Worm (Caenorhabditis elegans): Measurements from ENCODE around the gene flp-12.
A peak's percentile ranks its signal among the peaks of the same experiment; 100 is the strongest.

flp-12 gene

ce11 chrX:4592250-4592649 is at the start of gene flp-12:
Gene flp-12, minus strand, starts transcription at chrX:4592350.
- TF ChIP-seq tab-1 (GFP tag; IDR thresholded peaks at IDR 0.05): no peak
- no peak for TF ChIP-seq ztf-29 (GFP tag; IDR thresholded peaks at IDR 0.05)
- TF ChIP-seq med-1 (GFP tag; optimal IDR thresholded peaks at IDR 0.05; ENCODE audit: insufficient read depth): no peak
- TF ChIP-seq cog-1 (tag; optimal IDR thresholded peaks at IDR 0.05): no peak
- no peak for TF ChIP-seq ztf-23 (GFP tag; IDR thresholded peaks at IDR 0.05)
- no peak for TF ChIP-seq ref-1 (GFP tag; conservative IDR thresholded peaks at IDR 0.05)
- no peak for TF ChIP-seq T22C8.4 (GFP tag; IDR thresholded peaks at IDR 0.05)
- no peak for TF ChIP-seq flt-1 (GFP tag; IDR thresholded peaks at IDR 0.05)
- TF ChIP-seq klf-2 (GFP tag; conservative IDR thresholded peaks at IDR 0.05): no peak

ce11 chrX:4636821-4637220 is 44.7 kb upstream of the flp-12 start, which contains the start of gene hosl-1:
Gene hosl-1, plus strand, starts transcription at chrX:4637121.
- TF ChIP-seq ztf-29 (GFP tag; IDR thresholded peaks at IDR 0.05) (no peak), tab-1 (GFP tag; IDR thresholded peaks at IDR 0.05) (no peak), ztf-23 (GFP tag; IDR thresholded peaks at IDR 0.05) (no peak), med-1 (GFP tag; optimal IDR thresholded peaks at IDR 0.05; ENCODE audit: insufficient read depth) (no peak)

ce11 chrX:4636143-4636542 is 44.0 kb upstream of the flp-12 start:
- TF ChIP-seq med-1 (GFP tag; optimal IDR thresholded peaks at IDR 0.05; ENCODE audit: insufficient read depth) (no peak), ztf-23 (GFP tag; IDR thresholded peaks at IDR 0.05) (no peak), cog-1 (tag; optimal IDR thresholded peaks at IDR 0.05) (no peak), ref-1 (GFP tag; conservative IDR thresholded peaks at IDR 0.05) (no peak), klf-2 (GFP tag; conservative IDR thresholded peaks at IDR 0.05) (no peak), ztf-29 (GFP tag; IDR thresholded peaks at IDR 0.05) (no peak), T22C8.4 (GFP tag; IDR thresholded peaks at IDR 0.05) (no peak), flt-1 (GFP tag; IDR thresholded peaks at IDR 0.05) (no peak), tab-1 (GFP tag; IDR thresholded peaks at IDR 0.05) (no peak)

- 0 out of 2 replicates have a peak, but pooled peaks have one; percentile 5 for TF ChIP-seq klf-2 (GFP tag; conservative IDR thresholded peaks at IDR 0.05)
- no peak for TF ChIP-seq med-1 (GFP tag; optimal IDR thresholded peaks at IDR 0.05; ENCODE audit: insufficient read depth)
- TF ChIP-seq ztf-23 (GFP tag; IDR thresholded peaks at IDR 0.05): no peak
- peak; percentile 70 for TF ChIP-seq cog-1 (tag; optimal IDR thresholded peaks at IDR 0.05)
- no peak for TF ChIP-seq ztf-29 (GFP tag; IDR thresholded peaks at IDR 0.05)
- TF ChIP-seq ref-1 (GFP tag; conservative IDR thresholded peaks at IDR 0.05): no peak
- peak; percentile 53; the same call in 1 of the 2 replicates for TF ChIP-seq flt-1 (GFP tag; IDR thresholded peaks at IDR 0.05)
- no peak for TF ChIP-seq T22C8.4 (GFP tag; IDR thresholded peaks at IDR 0.05)
- peak; percentile 71; the same call in 1 of the 2 replicates for TF ChIP-seq tab-1 (GFP tag; IDR thresholded peaks at IDR 0.05)
These were observed 43.5 kb upstream of the flp-12 start for ce11 chrX:4635643-4636042.

- no peak for TF ChIP-seq ref-1 (GFP tag; conservative IDR thresholded peaks at IDR 0.05)
- TF ChIP-seq klf-2 (GFP tag; conservative IDR thresholded peaks at IDR 0.05): no peak
- no peak for TF ChIP-seq flt-1 (GFP tag; IDR thresholded peaks at IDR 0.05)
- no peak for TF ChIP-seq T22C8.4 (GFP tag; IDR thresholded peaks at IDR 0.05)
- TF ChIP-seq ztf-23 (GFP tag; IDR thresholded peaks at IDR 0.05): no peak
- no peak for TF ChIP-seq med-1 (GFP tag; optimal IDR thresholded peaks at IDR 0.05; ENCODE audit: insufficient read depth)
- no peak for TF ChIP-seq ztf-29 (GFP tag; IDR thresholded peaks at IDR 0.05)
- TF ChIP-seq tab-1 (GFP tag; IDR thresholded peaks at IDR 0.05): no peak
- no peak for TF ChIP-seq cog-1 (tag; optimal IDR thresholded peaks at IDR 0.05)
These were observed 39.9 kb upstream of the flp-12 start, which contains the start of gene slcr-46.1 for ce11 chrX:4632088-4632487. Gene slcr-46.1, plus strand, starts transcription at chrX:4632361.

ce11 chrX:4628817-4629575 is 36.8 kb upstream of the flp-12 start:
- TF ChIP-seq tab-1 (GFP tag; IDR thresholded peaks at IDR 0.05) (no peak), klf-2 (GFP tag; conservative IDR thresholded peaks at IDR 0.05) (no peak), med-1 (GFP tag; optimal IDR thresholded peaks at IDR 0.05; ENCODE audit: insufficient read depth) (no peak), cog-1 (tag; optimal IDR thresholded peaks at IDR 0.05) (no peak), flt-1 (GFP tag; IDR thresholded peaks at IDR 0.05) (no peak), ztf-29 (GFP tag; IDR thresholded peaks at IDR 0.05) (no peak), T22C8.4 (GFP tag; IDR thresholded peaks at IDR 0.05) (no peak), ztf-23 (GFP tag; IDR thresholded peaks at IDR 0.05) (no peak), ref-1 (GFP tag; conservative IDR thresholded peaks at IDR 0.05) (no peak)

ce11 chrX:4628350-4628749 is 36.2 kb upstream of the flp-12 start:
- TF ChIP-seq tab-1 (GFP tag; IDR thresholded peaks at IDR 0.05) (no peak), ztf-23 (GFP tag; IDR thresholded peaks at IDR 0.05) (no peak), med-1 (GFP tag; optimal IDR thresholded peaks at IDR 0.05; ENCODE audit: insufficient read depth) (no peak)

- TF ChIP-seq flt-1 (GFP tag; IDR thresholded peaks at IDR 0.05): no peak
- TF ChIP-seq ref-1 (GFP tag; conservative IDR thresholded peaks at IDR 0.05): no peak
- TF ChIP-seq T22C8.4 (GFP tag; IDR thresholded peaks at IDR 0.05): no peak
- no peak for TF ChIP-seq klf-2 (GFP tag; conservative IDR thresholded peaks at IDR 0.05)
- no peak for TF ChIP-seq med-1 (GFP tag; optimal IDR thresholded peaks at IDR 0.05; ENCODE audit: insufficient read depth)
- no peak for TF ChIP-seq cog-1 (tag; optimal IDR thresholded peaks at IDR 0.05)
- no peak for TF ChIP-seq ztf-29 (GFP tag; IDR thresholded peaks at IDR 0.05)
- no peak for TF ChIP-seq ztf-23 (GFP tag; IDR thresholded peaks at IDR 0.05)
- TF ChIP-seq tab-1 (GFP tag; IDR thresholded peaks at IDR 0.05): no peak
These were observed 34.7 kb upstream of the flp-12 start for ce11 chrX:4626891-4627290.

ce11 chrX:4625080-4625479 is 32.9 kb upstream of the flp-12 start:
- TF ChIP-seq flt-1 (GFP tag; IDR thresholded peaks at IDR 0.05) (no peak), T22C8.4 (GFP tag; IDR thresholded peaks at IDR 0.05) (no peak), ztf-23 (GFP tag; IDR thresholded peaks at IDR 0.05) (no peak), cog-1 (tag; optimal IDR thresholded peaks at IDR 0.05) (no peak), ref-1 (GFP tag; conservative IDR thresholded peaks at IDR 0.05) (no peak), ztf-29 (GFP tag; IDR thresholded peaks at IDR 0.05) (no peak), med-1 (GFP tag; optimal IDR thresholded peaks at IDR 0.05; ENCODE audit: insufficient read depth) (no peak), tab-1 (GFP tag; IDR thresholded peaks at IDR 0.05) (no peak), klf-2 (GFP tag; conservative IDR thresholded peaks at IDR 0.05) (no peak)

Measured in whole organism, midembryonic.